Worm (Caenorhabditis elegans): ENCODE measurements around the gene lys-5.

- TF ChIP-seq snpc-4 (tag; optimal IDR thresholded peaks at IDR 0.05), result no peak
- no peak for TF ChIP-seq lsy-2 (tag; optimal IDR thresholded peaks at IDR 0.05)
- no peak for TF ChIP-seq unc-39 (tag; optimal IDR thresholded peaks at IDR 0.05)
- TF ChIP-seq nhr-76 (tag; optimal IDR thresholded peaks at IDR 0.05), result no peak
- no peak for TF ChIP-seq zip-8 (tag; optimal IDR thresholded peaks at IDR 0.05)
- no peak for TF ChIP-seq elt-3 (tag; optimal IDR thresholded peaks at IDR 0.05)
- TF ChIP-seq nhr-237 (tag; optimal IDR thresholded peaks at IDR 0.05), result no peak
- TF ChIP-seq flh-1 (GFP tag; optimal IDR thresholded peaks at IDR 0.05), result no peak
- TF ChIP-seq ceh-39 (tag; optimal IDR thresholded peaks at IDR 0.05), result no peak
- TF ChIP-seq M03D4.4 (tag; optimal IDR thresholded peaks at IDR 0.05), result no peak
Measured at ce11 chrIV:11656144-11656780, 30.9 kb upstream of the lys-5 start, which contains the start of gene ZK809.5.
